Fruit fly (Drosophila melanogaster) whole organism, embryonic: ENCODE data around the gene Tsp97E.

Experiments
- Bdp1 ChIP-seq: fragments of 200-800 bp; sonication (Bioruptor generic); optimal IDR thresholded peaks from 3 replicates; lab custom pipeline; 2016; ENCODE audit warnings: missing biosample characterization, missing genetic modification characterization
- CG10267 ChIP-seq: fragments of 200-800 bp; sonication (Bioruptor generic); optimal IDR thresholded peaks from 2 replicates; lab custom pipeline; 2018; ENCODE audit warnings: missing biosample characterization, mild to moderate bottlenecking, missing genetic modification characterization, moderate library complexity
- CG11504 ChIP-seq: fragments of 200-800 bp; sonication (Bioruptor generic); optimal IDR thresholded peaks from 3 replicates; lab custom pipeline; 2019; ENCODE audit warnings: missing biosample characterization, mild to moderate bottlenecking, missing genetic modification characterization, moderate library complexity
- CG12744 ChIP-seq: fragments of 200-800 bp; sonication (Bioruptor generic); optimal IDR thresholded peaks from 2 replicates; lab custom pipeline; 2016; ENCODE audit warnings: missing biosample characterization, missing genetic modification characterization
- CG15514 ChIP-seq: fragments of 200-800 bp; sonication (Bioruptor generic); optimal IDR thresholded peaks from 3 replicates; lab custom pipeline; 2017; ENCODE audit warnings: missing biosample characterization, missing genetic modification characterization, mild to moderate bottlenecking, moderate library complexity, missing genetic modification reagents
- CG17385 ChIP-seq: fragments of 200-800 bp; sonication (Bioruptor generic); optimal IDR thresholded peaks from 3 replicates; lab custom pipeline; 2018; ENCODE audit warnings: missing biosample characterization, mild to moderate bottlenecking, missing genetic modification characterization
- CG17568 ChIP-seq: fragments of 200-800 bp; sonication (Bioruptor generic); optimal IDR thresholded peaks from 2 replicates; lab custom pipeline; 2018; ENCODE audit warnings: missing biosample characterization, mild to moderate bottlenecking, missing genetic modification characterization, moderate library complexity
- CG30431 ChIP-seq: fragments of 200-800 bp; sonication (Bioruptor generic); optimal IDR thresholded peaks from 2 replicates; lab custom pipeline; 2017; ENCODE audit warnings: missing biosample characterization, missing genetic modification characterization
- CG33213 ChIP-seq: fragments of 200-800 bp; sonication (Bioruptor generic); optimal IDR thresholded peaks from 3 replicates; lab custom pipeline; 2016; ENCODE audit warnings: missing biosample characterization, missing genetic modification characterization
- CG8290 ChIP-seq, 3 experiments: fragments of 200-800 bp; sonication (Bioruptor generic); optimal IDR thresholded peaks; 2 replicates each; lab custom pipeline; 2016 to 2019; ENCODE audit warnings: missing biosample characterization in 3 of 3, missing genetic modification characterization in 3 of 3, mild to moderate bottlenecking in 2 of 3, moderate library complexity in 1 of 3
- CG9609 ChIP-seq: fragments of 200-800 bp; sonication (Bioruptor generic); optimal IDR thresholded peaks from 3 replicates; lab custom pipeline; 2016; ENCODE audit warnings: missing biosample characterization, missing genetic modification characterization
- Dek ChIP-seq: fragments of 200-800 bp; sonication (Bioruptor generic); optimal IDR thresholded peaks from 3 replicates; lab custom pipeline; 2019; ENCODE audit warnings: missing biosample characterization, mild to moderate bottlenecking, missing genetic modification characterization, moderate library complexity
- Dfd ChIP-seq, 2 experiments: fragments of >200 bp; optimal IDR thresholded peaks; 2 replicates each; lab custom pipeline; 2017; ENCODE audit warnings: missing biosample characterization in 2 of 2, missing genetic modification characterization in 2 of 2
- Dref ChIP-seq: fragments of 200-800 bp; sonication (Bioruptor generic); IDR thresholded peaks from 2 replicates; pipeline ENCODE4 v1.3.6; 2022; ENCODE audit warnings: missing biosample characterization, missing genetic modification characterization
- GATAe ChIP-seq: fragments of 200-800 bp; sonication (Bioruptor generic); conservative IDR thresholded peaks from 2 replicates; pipeline ENCODE4 v1.3.6; 2022; ENCODE audit warnings: missing biosample characterization, missing genetic modification characterization
- Hand ChIP-seq: fragments of 200-800 bp; sonication (Bioruptor generic); optimal IDR thresholded peaks from 2 replicates; lab custom pipeline; 2017; ENCODE audit warnings: mild to moderate bottlenecking, missing biosample characterization, missing genetic modification reagents, missing genetic modification characterization
- HmgZ ChIP-seq: fragments of 200-800 bp; sonication (Bioruptor generic); optimal IDR thresholded peaks from 2 replicates; lab custom pipeline; 2018; ENCODE audit warnings: missing biosample characterization, mild to moderate bottlenecking, missing genetic modification characterization
- Kr ChIP-seq: fragments of 200-800 bp; sonication (Bioruptor generic); optimal IDR thresholded peaks from 2 replicates; lab custom pipeline; 2017; ENCODE audit warnings: missing biosample characterization, mild to moderate bottlenecking, missing genetic modification characterization
- Mrtf ChIP-seq: fragments of 200-800 bp; sonication (Bioruptor generic); IDR thresholded peaks from 3 replicates; pipeline ENCODE4 v1.3.6; 2022; ENCODE audit warnings: missing biosample characterization, missing genetic modification characterization
- Six4 ChIP-seq: fragments of 200-800 bp; sonication (Bioruptor generic); optimal IDR thresholded peaks from 2 replicates; lab custom pipeline; 2016; ENCODE audit warnings: missing biosample characterization, missing genetic modification characterization
- Sox100B ChIP-seq: fragments of 200-800 bp; sonication (Bioruptor generic); optimal IDR thresholded peaks from 3 replicates; lab custom pipeline; 2018; ENCODE audit warnings: missing biosample characterization, mild to moderate bottlenecking, missing genetic modification characterization
- Trl ChIP-seq, 3 experiments: fragments of >200 bp in 2 of 3; fragments of 200-800 bp in 1 of 3; sonication (Bioruptor generic) in 1 of 3; optimal IDR thresholded peaks; 2 replicates in 1 of 3; 3 replicates in 2 of 3; lab custom pipeline; 2016 to 2017; ENCODE audit warnings: missing biosample characterization in 1 of 3, missing genetic modification characterization in 1 of 3
- Usf ChIP-seq: fragments of 200-800 bp; sonication (Bioruptor generic); optimal IDR thresholded peaks from 2 replicates; lab custom pipeline; 2017; ENCODE audit warnings: missing genotype, missing biosample characterization, missing genetic modification characterization
- Xrp1 ChIP-seq: fragments of 200-800 bp; sonication (Bioruptor generic); IDR thresholded peaks from 2 replicates; pipeline ENCODE4 v1.3.6; 2022; ENCODE audit warnings: missing biosample characterization, missing genetic modification characterization
- bowl ChIP-seq: fragments of 200-800 bp; sonication (Bioruptor generic); IDR thresholded peaks from 2 replicates; pipeline ENCODE4 v1.3.6; 2022; ENCODE audit warnings: missing biosample characterization, missing genetic modification characterization
- dimm ChIP-seq: fragments of 200-800 bp; sonication (Bioruptor generic); IDR thresholded peaks from 2 replicates; pipeline ENCODE4 v1.3.6; 2022; ENCODE audit warnings: missing biosample characterization, missing genetic modification characterization
- exex ChIP-seq: fragments of 200-800 bp; sonication (Bioruptor generic); optimal IDR thresholded peaks from 4 replicates; lab custom pipeline; 2018; ENCODE audit warnings: missing biosample characterization, mild to moderate bottlenecking, missing genetic modification characterization, moderate library complexity
- fd96Cb ChIP-seq: fragments of 200-800 bp; sonication (Bioruptor generic); optimal IDR thresholded peaks from 2 replicates; lab custom pipeline; 2018; ENCODE audit warnings: missing biosample characterization, mild to moderate bottlenecking, missing genetic modification characterization, moderate library complexity
- kay ChIP-seq: fragments of 200-800 bp; sonication (Bioruptor generic); optimal IDR thresholded peaks from 2 replicates; lab custom pipeline; 2016; ENCODE audit warnings: missing biosample characterization, missing genetic modification characterization
- ken ChIP-seq: fragments of 200-800 bp; sonication (Bioruptor generic); IDR thresholded peaks from 3 replicates; pipeline ENCODE4 v1.3.6; 2022; ENCODE audit warnings: missing biosample characterization, missing genetic modification characterization
- lbe ChIP-seq: fragments of 200-800 bp; sonication (Bioruptor generic); optimal IDR thresholded peaks from 2 replicates; lab custom pipeline; 2016; ENCODE audit warnings: missing biosample characterization, mild to moderate bottlenecking, missing genetic modification characterization
- lmd ChIP-seq: fragments of 200-800 bp; sonication (Bioruptor generic); IDR thresholded peaks from 2 replicates; pipeline ENCODE4 v1.3.6; 2022; ENCODE audit warnings: missing biosample characterization, missing genetic modification characterization
- pho ChIP-seq: fragments of 200-800 bp; sonication (Bioruptor generic); optimal IDR thresholded peaks from 2 replicates; lab custom pipeline; 2016; ENCODE audit warnings: missing biosample characterization, missing genetic modification characterization
- pzg ChIP-seq: fragments of 200-800 bp; sonication (Bioruptor generic); optimal IDR thresholded peaks from 3 replicates; lab custom pipeline; 2018; ENCODE audit warnings: missing biosample characterization, mild to moderate bottlenecking, missing genetic modification characterization, moderate library complexity
- row ChIP-seq: fragments of 200-800 bp; sonication (Bioruptor generic); IDR thresholded peaks from 3 replicates; pipeline ENCODE4 v1.3.6; 2022; ENCODE audit warnings: missing biosample characterization, missing genetic modification characterization
- schlank ChIP-seq: fragments of 200-800 bp; sonication (Bioruptor generic); optimal IDR thresholded peaks from 2 replicates; lab custom pipeline; 2018; ENCODE audit warnings: missing biosample characterization, mild to moderate bottlenecking, missing genetic modification characterization
- scrt ChIP-seq: fragments of 200-800 bp; sonication (Bioruptor generic); optimal IDR thresholded peaks from 2 replicates; lab custom pipeline; 2018; ENCODE audit warnings: missing biosample characterization, mild to moderate bottlenecking, missing genetic modification characterization, moderate library complexity

Tsp97E gene

dm6 chr3R:27005338-27005737 is 40.7 kb upstream of the Tsp97E start, which contains the start of gene CG6296:
CG6296 (minus strand) TSS chr3R:27005469.
- no peak for TF ChIP-seq Dek (tag; lab: Kevin White, UChicago)
- peak; percentile 52 for TF ChIP-seq GATAe (GFP tag; lab: Robert Waterston, UW)
- no peak for TF ChIP-seq HmgZ (tag; lab: Kevin White, UChicago)
- no peak for TF ChIP-seq lbe
- no peak for TF ChIP-seq Kr (GFP tag; lab: Kevin White, UChicago)
- peak; percentile 64 for TF ChIP-seq exex (tag; lab: Kevin White, UChicago)
- TF ChIP-seq CG9609, result no peak
- no peak for TF ChIP-seq Dfd (GFP tag; optimal IDR thresholded peaks at IDR 0.05; lab: Kevin White, UChicago)
- no peak for TF ChIP-seq kay (GFP tag; lab: Kevin White, UChicago)
- TF ChIP-seq bowl, result no peak
- TF ChIP-seq Sox100B (GFP tag; lab: Kevin White, UChicago), result no peak
- TF ChIP-seq CG12744 (GFP tag; lab: Kevin White, UChicago), result no peak
- TF ChIP-seq fd96Cb (tag; lab: Kevin White, UChicago), result no peak
- no peak for TF ChIP-seq row (GFP tag; lab: Robert Waterston, UW)
- TF ChIP-seq CG17385 (GFP tag; lab: Kevin White, UChicago), result no peak

dm6 chr3R:27002787-27003186 is 38.2 kb upstream of the Tsp97E start:
- TF ChIP-seq exex (tag; lab: Kevin White, UChicago) (peak; percentile 91), Usf (GFP tag; lab: Kevin White, UChicago) (no peak)

dm6 chr3R:26999452-26999851 is 34.8 kb upstream of the Tsp97E start, which contains the start of gene CG31077:
CG31077 (plus strand) TSS chr3R:26999752.
- TF ChIP-seq CG33213 (GFP tag; lab: Kevin White, UChicago), result no peak

dm6 chr3R:26996642-26997041 is 32.0 kb upstream of the Tsp97E start, which contains the start of gene RYa-R:
RYa-R (plus strand) TSS chr3R:26996980.
- TF ChIP-seq Bdp1, result no peak
- no peak for TF ChIP-seq pzg (GFP tag; lab: Kevin White, UChicago)
- TF ChIP-seq Mrtf (GFP tag; lab: Robert Waterston, UW), result 0 out of 3 replicates have a peak, but pooled peaks have one; percentile 7
- no peak for TF ChIP-seq pho (GFP tag; lab: Kevin White, UChicago)
- TF ChIP-seq scrt (GFP tag; lab: Kevin White, UChicago), result peak; percentile 81
- TF ChIP-seq Dref (GFP tag; lab: Robert Waterston, UW), result no peak
- peak; percentile 85 for TF ChIP-seq CG11504 (tag; lab: Kevin White, UChicago)

- TF ChIP-seq lmd (GFP tag; lab: Robert Waterston, UW) (no peak), CG10267 (tag; lab: Kevin White, UChicago) (no peak), ken (no peak), Hand (no peak), CG8290 (GFP tag; optimal IDR thresholded peaks at IDR 0.05; lab: Kevin White, UChicago) (no peak), CG8290 (tag; optimal IDR thresholded peaks at IDR 0.05; lab: Kevin White, UChicago) (no peak), CG30431 (GFP tag; lab: Kevin White, UChicago) (no peak), schlank (tag; lab: Kevin White, UChicago) (no peak), CG15514 (GFP tag; lab: Kevin White, UChicago) (no peak), Trl (optimal IDR thresholded peaks at IDR 0.05; lab: Kevin White, UChicago) (no peak), Trl (GFP tag; optimal IDR thresholded peaks at IDR 0.05; lab: Kevin White, UChicago) (no peak), Six4 (GFP tag; lab: Kevin White, UChicago) (no peak), CG17568 (no peak), dimm (GFP tag; lab: Robert Waterston, UW) (no peak), Xrp1 (GFP tag; lab: Robert Waterston, UW) (no peak)
Observed at dm6 chr3R:26994532-26994931, 29.9 kb upstream of the Tsp97E start, which contains the start of gene TwdlC. TwdlC (plus strand) TSS chr3R:26994832.
